Worm (Caenorhabditis elegans) whole organism, L4 larva: ENCODE measurements around the gene wdr-62.

ENCODE experiments used
- daf-12 ChIP-seq: fragments of 150-350 bp; optimal IDR thresholded peaks from 2 replicates; lab custom pipeline; 2014; ENCODE audit warnings: missing biosample characterization, missing genetic modification reagents, missing genetic modification characterization
- lir-3 ChIP-seq: sonication (generic microtip); optimal IDR thresholded peaks from 2 replicates; lab custom pipeline; 2016; ENCODE audit warnings: mild to moderate bottlenecking, missing genetic modification characterization, missing compliant biosample characterization
- nhr-10 ChIP-seq: fragments of 150-350 bp; optimal IDR thresholded peaks from 2 replicates; lab custom pipeline; 2014; ENCODE audit warnings: missing biosample characterization, missing genetic modification characterization
- php-3 ChIP-seq: fragments of 200-800 bp; sonication (Bioruptor generic); IDR thresholded peaks from 2 replicates; pipeline ENCODE4 v1.3.6; 2022; ENCODE audit warnings: missing genetic modification reagents, missing genetic modification characterization, missing compliant biosample characterization
- snpc-4 ChIP-seq: fragments of 150-350 bp; optimal IDR thresholded peaks from 2 replicates; lab custom pipeline; 2014; ENCODE audit warnings: missing biosample characterization, missing genetic modification characterization

DNA sequence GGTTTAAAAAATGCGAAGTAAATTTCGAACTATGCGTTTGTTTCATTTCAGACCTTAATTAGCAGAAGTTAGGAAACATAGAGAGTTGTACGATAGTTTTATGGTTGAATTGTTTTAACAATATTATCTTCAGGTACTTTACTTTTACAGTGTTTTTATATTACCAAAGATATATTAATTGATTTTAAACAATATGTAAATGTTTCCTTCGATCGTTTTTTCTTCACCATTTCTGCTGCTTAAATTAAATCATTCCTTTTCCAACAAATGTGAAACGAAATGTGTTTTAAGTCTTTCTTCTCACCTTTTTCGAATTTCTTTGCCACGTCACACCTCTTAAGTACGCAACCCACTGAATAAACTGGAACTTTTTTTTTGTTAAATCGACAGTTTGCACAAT, 9.5 kb downstream of the wdr-62 start:
- no peak for TF ChIP-seq php-3 (GFP tag; lab: Robert Waterston, UW)
- no peak for TF ChIP-seq daf-12 (tag; lab: Kevin White, UChicago)
- no peak for TF ChIP-seq nhr-10
- TF ChIP-seq snpc-4 = no peak
- TF ChIP-seq lir-3 (tag; lab: Kevin White, UChicago) = no peak
